Worm (Caenorhabditis elegans) whole organism, L4/young adult: ENCODE results near the gene unc-23.

Experiments used
- dao-5 ChIP-seq: sonication (generic microtip); optimal IDR thresholded peaks from 2 replicates; lab custom pipeline; 2016; ENCODE audit warnings: missing genotype, missing genetic modification characterization, moderate library complexity, missing compliant biosample characterization
- him-1 ChIP-seq: sonication (generic microtip); optimal IDR thresholded peaks from 2 replicates; lab custom pipeline; 2016; ENCODE audit warnings: missing genotype, missing genetic modification reagents, missing genetic modification characterization, missing compliant biosample characterization

DNA sequence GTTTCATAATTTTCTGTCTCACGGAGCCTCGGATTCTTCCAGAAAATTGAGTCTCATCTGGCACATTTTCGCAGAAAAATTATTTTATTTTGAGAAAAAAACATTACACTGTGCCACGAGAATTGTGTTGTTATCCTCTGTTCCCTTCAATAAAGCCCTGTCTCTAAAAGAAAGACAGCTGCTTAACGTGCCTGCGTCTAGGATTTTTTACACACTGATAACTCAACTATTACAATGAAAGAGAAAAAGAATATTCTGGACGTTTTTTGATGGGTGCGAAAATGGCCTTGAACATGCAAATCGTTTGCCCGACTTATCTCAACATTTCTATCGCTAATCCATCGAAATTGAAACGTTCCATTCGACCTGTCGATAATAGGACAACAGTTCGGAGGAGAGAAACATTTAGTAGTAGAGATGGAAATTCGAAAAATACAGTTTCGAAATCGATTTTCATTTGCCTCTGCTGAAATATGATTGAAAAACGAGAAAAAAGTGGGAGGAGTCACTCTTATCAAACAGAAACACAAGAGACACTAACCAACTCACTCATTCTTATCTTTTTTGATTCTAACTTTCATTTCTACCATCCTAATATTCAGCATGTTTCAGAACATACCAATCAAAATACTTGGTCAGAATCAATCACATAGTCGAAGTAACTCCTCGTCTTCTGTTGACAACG is 774 bp downstream of the unc-23 start:
- TF ChIP-seq dao-5 (tag; lab: Kevin White, UChicago) (no peak), him-1 (tag; lab: Kevin White, UChicago) (no peak)
